Worm (Caenorhabditis elegans) whole organism, L2 larva: ENCODE data around the gene C14H10.2.

Source experiments
- R02D3.7 ChIP-seq: fragments of 150-350 bp; optimal IDR thresholded peaks from 2 replicates; lab custom pipeline; 2014; ENCODE audit warnings: missing biosample characterization, missing genetic modification characterization
- ama-1 ChIP-seq: fragments of 150-350 bp; optimal IDR thresholded peaks from 2 replicates; lab custom pipeline; 2018; ENCODE audit warnings: inconsistent platforms
- blmp-1 ChIP-seq: sonication (generic microtip); optimal IDR thresholded peaks from 2 replicates; lab custom pipeline; 2017; ENCODE audit warnings: missing genetic modification characterization, mild to moderate bottlenecking, missing compliant biosample characterization, antibody characterized with exemption, moderate library complexity; ENCODE audit not compliant: insufficient read depth
- egl-27 ChIP-seq: sonication (generic microtip); optimal IDR thresholded peaks from 3 replicates; lab custom pipeline; 2017; ENCODE audit warnings: missing biosample characterization, missing genetic modification reagents, missing genetic modification characterization
- unc-55 ChIP-seq: fragments of 150-350 bp; sonication (generic microtip); optimal IDR thresholded peaks from 3 replicates; lab custom pipeline; 2014; ENCODE audit warnings: missing biosample characterization, missing genetic modification reagents, missing genetic modification characterization

DNA sequence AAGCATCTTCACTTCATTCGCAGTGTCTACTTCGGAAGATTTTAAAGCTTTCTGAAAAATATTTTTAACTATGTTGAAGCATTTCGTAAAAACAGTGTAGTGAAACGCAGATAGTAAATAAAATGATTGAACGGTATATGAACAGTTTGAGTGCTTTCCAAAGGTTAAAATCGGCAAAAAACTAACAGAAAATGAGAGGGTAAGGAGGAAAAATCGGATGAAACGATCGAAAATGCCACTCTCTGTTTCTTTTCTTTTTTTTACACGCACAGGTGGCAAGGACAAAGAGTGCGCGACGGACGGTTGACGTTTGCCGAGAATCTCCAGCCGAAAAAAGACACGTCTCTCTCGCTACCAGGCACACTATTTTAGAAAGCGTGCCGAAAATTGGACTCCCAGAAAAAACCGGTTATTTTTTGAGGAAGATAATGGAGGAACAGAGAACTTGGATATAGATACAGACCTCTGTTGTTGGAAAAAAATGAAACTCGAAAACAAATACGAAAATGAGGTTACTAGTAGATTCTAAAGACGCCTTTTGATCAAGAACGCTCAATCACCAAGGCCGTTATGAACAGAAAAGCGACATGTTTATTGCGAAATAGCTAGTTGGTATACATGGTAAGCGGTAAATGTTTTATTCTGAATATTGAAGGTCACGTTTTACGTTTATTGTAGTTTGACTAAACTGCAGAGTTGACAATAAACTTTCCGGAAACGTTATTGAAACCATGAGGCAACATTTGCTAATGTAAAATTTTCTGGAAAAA lies 58.2 kb downstream of the C14H10.2 start, which contains the start of gene myrf-2:
- TF ChIP-seq unc-55 (GFP tag; lab: Kevin White, UChicago) (no peak), blmp-1 (tag; lab: Kevin White, UChicago) (peak; percentile 50), ama-1 (lab: Kevin White, UChicago) (no peak), R02D3.7 (tag; lab: Kevin White, UChicago) (no peak), egl-27 (tag; lab: Kevin White, UChicago) (no peak)
